Fruit fly (Drosophila melanogaster) whole organism, embryonic: ENCODE results near the gene CG11655.

Source experiments
- Atf6 ChIP-seq: fragments of 200-800 bp; sonication (Bioruptor generic); IDR thresholded peaks from 2 replicates; pipeline ENCODE4 v1.3.6; 2022; ENCODE audit warnings: missing biosample characterization, missing genetic modification characterization
- Blimp-1 ChIP-seq: fragments of 200-800 bp; sonication (Bioruptor generic); optimal IDR thresholded peaks from 3 replicates; lab custom pipeline; 2018; ENCODE audit warnings: missing biosample characterization, missing genetic modification characterization, mild to moderate bottlenecking, moderate library complexity, missing genetic modification reagents
- CG10267 ChIP-seq: fragments of 200-800 bp; sonication (Bioruptor generic); optimal IDR thresholded peaks from 2 replicates; lab custom pipeline; 2018; ENCODE audit warnings: missing biosample characterization, mild to moderate bottlenecking, missing genetic modification characterization, moderate library complexity
- CG10462 ChIP-seq: fragments of 200-800 bp; sonication (Bioruptor generic); optimal IDR thresholded peaks from 2 replicates; lab custom pipeline; 2016; ENCODE audit warnings: missing biosample characterization, missing genetic modification characterization
- CG10543 ChIP-seq: fragments of 200-800 bp; sonication (Bioruptor generic); optimal IDR thresholded peaks from 3 replicates; lab custom pipeline; 2017; ENCODE audit warnings: missing biosample characterization, mild to moderate bottlenecking, missing genetic modification characterization, moderate library complexity
- CG10654 ChIP-seq: fragments of 200-800 bp; sonication (Bioruptor generic); optimal IDR thresholded peaks from 2 replicates; lab custom pipeline; 2016; ENCODE audit warnings: missing biosample characterization, missing genetic modification characterization
- CG11504 ChIP-seq: fragments of 200-800 bp; sonication (Bioruptor generic); optimal IDR thresholded peaks from 3 replicates; lab custom pipeline; 2019; ENCODE audit warnings: missing biosample characterization, mild to moderate bottlenecking, missing genetic modification characterization, moderate library complexity
- CG13296 ChIP-seq: fragments of 200-800 bp; sonication (Bioruptor generic); optimal IDR thresholded peaks from 3 replicates; lab custom pipeline; 2018; ENCODE audit warnings: missing biosample characterization, mild to moderate bottlenecking, missing genetic modification characterization
- CG14441 ChIP-seq: fragments of 200-800 bp; sonication (Bioruptor generic); IDR thresholded peaks from 2 replicates; pipeline ENCODE4 v1.3.6; 2022; ENCODE audit warnings: missing biosample characterization, missing genetic modification characterization
- CG14667 ChIP-seq: fragments of 200-800 bp; sonication (Bioruptor generic); IDR thresholded peaks from 2 replicates; pipeline ENCODE4 v1.3.6; 2022; ENCODE audit warnings: missing biosample characterization, missing genetic modification characterization
- CG15601 ChIP-seq: fragments of 200-800 bp; sonication (Bioruptor generic); optimal IDR thresholded peaks from 3 replicates; lab custom pipeline; 2019; ENCODE audit warnings: missing biosample characterization, mild to moderate bottlenecking, missing genetic modification characterization, moderate library complexity
- CG1647 ChIP-seq: fragments of 200-800 bp; sonication (Bioruptor generic); optimal IDR thresholded peaks from 3 replicates; lab custom pipeline; 2016; ENCODE audit warnings: missing biosample characterization, missing genetic modification characterization
- CG16863 ChIP-seq: fragments of 200-800 bp; sonication (Bioruptor generic); optimal IDR thresholded peaks from 3 replicates; lab custom pipeline; 2016; ENCODE audit warnings: missing biosample characterization, missing genetic modification characterization
- CG17912 ChIP-seq: fragments of 200-800 bp; sonication (Bioruptor generic); optimal IDR thresholded peaks from 2 replicates; lab custom pipeline; 2018; ENCODE audit warnings: missing biosample characterization, mild to moderate bottlenecking, missing genetic modification characterization
- CG18476 ChIP-seq: fragments of 200-800 bp; sonication (Bioruptor generic); optimal IDR thresholded peaks from 2 replicates; lab custom pipeline; 2016; ENCODE audit warnings: missing biosample characterization, mild to moderate bottlenecking, missing genetic modification characterization
- CG18619 ChIP-seq: fragments of 200-800 bp; sonication (Bioruptor generic); optimal IDR thresholded peaks from 3 replicates; lab custom pipeline; 2017; ENCODE audit warnings: missing biosample characterization, mild to moderate bottlenecking, missing genetic modification characterization
- CG33213 ChIP-seq: fragments of 200-800 bp; sonication (Bioruptor generic); optimal IDR thresholded peaks from 3 replicates; lab custom pipeline; 2016; ENCODE audit warnings: missing biosample characterization, missing genetic modification characterization
- CG33557 ChIP-seq: fragments of 200-800 bp; sonication (Bioruptor generic); optimal IDR thresholded peaks from 2 replicates; lab custom pipeline; 2019; ENCODE audit warnings: missing biosample characterization, mild to moderate bottlenecking, missing genetic modification characterization, moderate library complexity
- CG34422 ChIP-seq: fragments of 200-800 bp; sonication (Bioruptor generic); IDR thresholded peaks from 3 replicates; pipeline ENCODE4 v1.3.6; 2022; ENCODE audit warnings: missing biosample characterization, missing genetic modification characterization
- CG5245 ChIP-seq: fragments of 200-800 bp; sonication (Bioruptor generic); optimal IDR thresholded peaks from 3 replicates; lab custom pipeline; 2016; ENCODE audit warnings: missing biosample characterization, missing genetic modification characterization
- CG5953 ChIP-seq: fragments of 200-800 bp; sonication (Bioruptor generic); IDR thresholded peaks from 2 replicates; pipeline ENCODE4 v1.3.6; 2022; ENCODE audit warnings: missing biosample characterization, missing genetic modification characterization
- CG6689 ChIP-seq: fragments of 200-800 bp; sonication (Bioruptor generic); IDR thresholded peaks from 2 replicates; pipeline ENCODE4 v1.3.6; 2022; ENCODE audit warnings: missing biosample characterization, missing genetic modification characterization
- CG8281 ChIP-seq: fragments of 200-800 bp; sonication (Bioruptor generic); optimal IDR thresholded peaks from 2 replicates; lab custom pipeline; 2018; ENCODE audit warnings: missing biosample characterization, mild to moderate bottlenecking, missing genetic modification characterization, moderate library complexity
- GATAe ChIP-seq: fragments of 200-800 bp; sonication (Bioruptor generic); conservative IDR thresholded peaks from 2 replicates; pipeline ENCODE4 v1.3.6; 2022; ENCODE audit warnings: missing biosample characterization, missing genetic modification characterization
- HHEX ChIP-seq: fragments of 200-800 bp; sonication (Bioruptor generic); optimal IDR thresholded peaks from 3 replicates; lab custom pipeline; 2017; ENCODE audit warnings: missing biosample characterization, mild to moderate bottlenecking, missing genetic modification characterization, missing genetic modification reagents
- Hr51 ChIP-seq, 2 experiments: fragments of 200-800 bp; sonication (Bioruptor generic); optimal IDR thresholded peaks; 2 replicates in 1 of 2; 3 replicates in 1 of 2; lab custom pipeline; 2016 to 2018; ENCODE audit warnings: missing biosample characterization in 2 of 2, missing genetic modification characterization in 2 of 2, mild to moderate bottlenecking in 1 of 2, moderate library complexity in 1 of 2
- Jarid2 ChIP-seq: fragments of 200-800 bp; sonication (Bioruptor generic); optimal IDR thresholded peaks from 3 replicates; lab custom pipeline; 2017; ENCODE audit warnings: mild to moderate bottlenecking, missing biosample characterization, missing genetic modification reagents, missing genetic modification characterization
- Kr ChIP-seq: fragments of 200-800 bp; sonication (Bioruptor generic); optimal IDR thresholded peaks from 2 replicates; lab custom pipeline; 2017; ENCODE audit warnings: missing biosample characterization, mild to moderate bottlenecking, missing genetic modification characterization
- MESR4 ChIP-seq: fragments of 200-800 bp; sonication (Bioruptor generic); optimal IDR thresholded peaks from 2 replicates; lab custom pipeline; 2018; ENCODE audit warnings: missing biosample characterization, mild to moderate bottlenecking, missing genetic modification characterization, moderate library complexity
- Max ChIP-seq: fragments of 200-800 bp; sonication (Bioruptor generic); optimal IDR thresholded peaks from 2 replicates; lab custom pipeline; 2016; ENCODE audit warnings: missing biosample characterization, mild to moderate bottlenecking, missing genetic modification characterization
- Opbp ChIP-seq: fragments of 200-800 bp; sonication (Bioruptor generic); IDR thresholded peaks from 3 replicates; pipeline ENCODE4 v1.3.6; 2022; ENCODE audit warnings: missing biosample characterization, missing genetic modification characterization; ENCODE audit not compliant: partially characterized antibody
- Sox100B ChIP-seq: fragments of 200-800 bp; sonication (Bioruptor generic); optimal IDR thresholded peaks from 3 replicates; lab custom pipeline; 2018; ENCODE audit warnings: missing biosample characterization, mild to moderate bottlenecking, missing genetic modification characterization
- Sry-β ChIP-seq: fragments of 200-800 bp; sonication (Bioruptor generic); optimal IDR thresholded peaks from 2 replicates; lab custom pipeline; 2018; ENCODE audit warnings: missing biosample characterization, mild to moderate bottlenecking, missing genetic modification characterization, moderate library complexity
- bowl ChIP-seq: fragments of 200-800 bp; sonication (Bioruptor generic); IDR thresholded peaks from 2 replicates; pipeline ENCODE4 v1.3.6; 2022; ENCODE audit warnings: missing biosample characterization, missing genetic modification characterization
- btn ChIP-seq: fragments of 200-800 bp; sonication (Bioruptor generic); optimal IDR thresholded peaks from 2 replicates; lab custom pipeline; 2016; ENCODE audit warnings: missing biosample characterization, missing genetic modification characterization
- corto ChIP-seq: fragments of 200-800 bp; sonication (Bioruptor generic); optimal IDR thresholded peaks from 2 replicates; lab custom pipeline; 2016; ENCODE audit warnings: missing biosample characterization, mild to moderate bottlenecking, missing genetic modification characterization, moderate library complexity
- dpn ChIP-seq, 2 experiments: fragments of 200-800 bp; sonication (Bioruptor generic); optimal IDR thresholded peaks; 3 replicates each; lab custom pipeline; 2016; ENCODE audit warnings: missing biosample characterization in 2 of 2, missing genetic modification characterization in 2 of 2
- esg ChIP-seq: fragments of 200-800 bp; sonication (Bioruptor generic); conservative IDR thresholded peaks from 2 replicates; pipeline ENCODE4 v1.3.6; 2022; ENCODE audit warnings: missing biosample characterization, missing genetic modification characterization
- fd64A ChIP-seq: fragments of 200-800 bp; sonication (Bioruptor generic); optimal IDR thresholded peaks from 3 replicates; lab custom pipeline; 2018; ENCODE audit warnings: missing biosample characterization, mild to moderate bottlenecking, missing genetic modification characterization
- fru ChIP-seq: fragments of >200 bp; optimal IDR thresholded peaks from 2 replicates; lab custom pipeline; 2017
- gsb ChIP-seq: fragments of 200-800 bp; sonication (Bioruptor generic); IDR thresholded peaks from 2 replicates; pipeline ENCODE4 v1.3.6; 2022; ENCODE audit warnings: missing biosample characterization, missing genetic modification characterization
- gt ChIP-seq: fragments of 200-800 bp; sonication (Bioruptor generic); IDR thresholded peaks from 2 replicates; pipeline ENCODE4 v1.3.6; 2022; ENCODE audit warnings: missing biosample characterization, missing genetic modification characterization
- org-1 ChIP-seq: fragments of 200-800 bp; sonication (Bioruptor generic); optimal IDR thresholded peaks from 2 replicates; lab custom pipeline; 2017; ENCODE audit warnings: missing biosample characterization, missing genetic modification characterization
- pan ChIP-seq, 4 experiments: fragments of >200 bp in 3 of 4; fragments of 200-800 bp in 1 of 4; sonication (Bioruptor generic) in 1 of 4; optimal IDR thresholded peaks in 3 of 4; IDR thresholded peaks in 1 of 4; 2 replicates each; pipeline versions ENCODE4 v1.3.6 to Lab custom; 2017 to 2022; ENCODE audit warnings: missing biosample characterization in 2 of 4, missing genetic modification characterization in 2 of 4, mixed read lengths in 1 of 4
- ro ChIP-seq: fragments of 200-800 bp; sonication (Bioruptor generic); IDR thresholded peaks from 2 replicates; pipeline ENCODE4 v1.3.6; 2022; ENCODE audit warnings: missing biosample characterization, missing genetic modification characterization
- sd ChIP-seq: fragments of 200-800 bp; sonication (Bioruptor generic); optimal IDR thresholded peaks from 3 replicates; lab custom pipeline; 2018; ENCODE audit warnings: missing biosample characterization, mild to moderate bottlenecking, missing genetic modification characterization, moderate library complexity
- sima ChIP-seq: fragments of 200-800 bp; sonication (Bioruptor generic); optimal IDR thresholded peaks from 2 replicates; lab custom pipeline; 2016; ENCODE audit warnings: missing biosample characterization, missing genetic modification characterization
- slp2 ChIP-seq: fragments of 200-800 bp; sonication (Bioruptor generic); optimal IDR thresholded peaks from 2 replicates; lab custom pipeline; 2016; ENCODE audit warnings: missing biosample characterization, missing genetic modification characterization
- ssp ChIP-seq: fragments of 200-800 bp; sonication (Bioruptor generic); IDR thresholded peaks from 2 replicates; pipeline ENCODE4 v1.3.6; 2022; ENCODE audit warnings: missing biosample characterization, missing genetic modification characterization
- sug ChIP-seq: fragments of 200-800 bp; optimal IDR thresholded peaks from 2 replicates; lab custom pipeline; 2019; ENCODE audit warnings: missing biosample characterization, mild to moderate bottlenecking, missing genetic modification characterization, moderate library complexity
- zen2 ChIP-seq: fragments of 200-800 bp; sonication (Bioruptor generic); IDR thresholded peaks from 3 replicates; pipeline ENCODE4 v1.3.6; 2022; ENCODE audit warnings: missing biosample characterization, missing genetic modification characterization; ENCODE audit not compliant: partially characterized antibody

The CG11655 gene

DNA sequence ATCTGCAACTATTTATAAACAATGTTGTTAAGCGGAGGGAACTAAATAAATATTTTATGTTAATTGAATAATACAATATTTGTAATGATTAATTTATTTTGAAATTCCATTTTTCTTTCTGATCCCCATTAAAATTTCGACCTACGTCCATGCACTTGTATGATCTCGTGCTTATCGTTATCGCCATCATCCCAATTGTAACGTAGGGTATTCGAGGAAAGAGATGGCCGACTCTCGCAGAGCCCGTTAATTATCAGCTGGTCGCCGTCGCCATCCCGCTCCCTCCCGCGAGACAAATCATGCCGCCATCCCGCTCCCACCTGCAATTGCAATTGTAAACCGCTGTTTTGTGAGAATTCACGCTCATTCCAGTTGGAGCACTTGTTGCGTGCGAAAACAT is at the start of gene CG11655 (continued):
- TF ChIP-seq CG15601 (tag; lab: Kevin White, UChicago) (no peak), CG13296 (GFP tag; lab: Kevin White, UChicago) (no peak), pan (optimal IDR thresholded peaks at IDR 0.05; lab: Kevin White, UChicago) (no peak), pan (GFP tag; optimal IDR thresholded peaks at IDR 0.05 in 1 of 2, IDR thresholded peaks at IDR 0.05 in 1 of 2) (peak in 1 of 2 experiments; percentile 47), GATAe (GFP tag; lab: Robert Waterston, UW) (0 out of 2 replicates have a peak, but pooled peaks have one; percentile 53), Jarid2 (no peak), Atf6 (GFP tag; lab: Robert Waterston, UW) (no peak), Opbp (GFP tag; lab: Robert Waterston, UW) (no peak), CG10654 (GFP tag; lab: Kevin White, UChicago) (no peak), CG14667 (GFP tag; lab: Robert Waterston, UW) (no peak), gsb (GFP tag; lab: Robert Waterston, UW) (no peak), Sox100B (GFP tag; lab: Kevin White, UChicago) (no peak), CG10543 (GFP tag; lab: Kevin White, UChicago) (no peak), btn (GFP tag; lab: Kevin White, UChicago) (no peak), sd (tag; lab: Kevin White, UChicago) (no peak), CG18619 (GFP tag; lab: Kevin White, UChicago) (no peak), CG6689 (GFP tag; lab: Robert Waterston, UW) (0 out of 2 replicates have a peak, but pooled peaks have one; percentile 30), CG33213 (GFP tag; lab: Kevin White, UChicago) (no peak), corto (GFP tag; lab: Kevin White, UChicago) (no peak), CG1647 (GFP tag; lab: Kevin White, UChicago) (no peak), CG33557 (GFP tag; lab: Kevin White, UChicago) (no peak), CG18476 (no peak), CG10267 (tag; lab: Kevin White, UChicago) (peak; percentile 1), sima (GFP tag; lab: Kevin White, UChicago) (no peak), CG16863 (no peak), CG10462 (GFP tag; lab: Kevin White, UChicago) (no peak), bowl (GFP tag; lab: Robert Waterston, UW) (no peak), zen2 (GFP tag; lab: Robert Waterston, UW) (no peak), esg (GFP tag; lab: Robert Waterston, UW) (peak; percentile 30; the same call in 1 of the 2 replicates), Blimp-1 (GFP tag; lab: Kevin White, UChicago) (no peak), slp2 (GFP tag; lab: Kevin White, UChicago) (no peak), Sry-β (no peak), MESR4 (GFP tag; lab: Kevin White, UChicago) (no peak), HHEX (GFP tag; lab: Kevin White, UChicago) (no peak), CG17912 (GFP tag; lab: Kevin White, UChicago) (no peak), Max (GFP tag; lab: Kevin White, UChicago) (no peak), CG11504 (no peak), ssp (GFP tag; lab: Robert Waterston, UW) (no peak), CG8281 (tag; lab: Kevin White, UChicago) (no peak), org-1 (GFP tag; lab: Kevin White, UChicago) (no peak), ro (GFP tag; lab: Robert Waterston, UW) (no peak), Hr51 (GFP tag; optimal IDR thresholded peaks at IDR 0.05; lab: Kevin White, UChicago) (no peak), dpn (GFP tag; optimal IDR thresholded peaks at IDR 0.05; lab: Kevin White, UChicago) (peak in 1 of 2 experiments; percentile 17), CG14441 (GFP tag; lab: Robert Waterston, UW) (no peak), fru (no peak), CG5245 (GFP tag; lab: Kevin White, UChicago) (no peak), gt (GFP tag; lab: Robert Waterston, UW) (no peak), CG34422 (GFP tag; lab: Robert Waterston, UW) (0 out of 3 replicates have a peak, but pooled peaks have one; percentile 21), sug (tag; lab: Kevin White, UChicago) (peak; percentile 24), Kr (no peak), CG5953 (GFP tag; lab: Robert Waterston, UW) (no peak), fd64A (GFP tag; lab: Kevin White, UChicago) (no peak)
